Worm (Caenorhabditis elegans): ENCODE data around the gene srg-66.

The srg-66 gene

ce11 chrV:5482315-5482714, at the start of gene srg-66:
Gene srg-66 (minus strand): TSS chrV:5482415.
- TF ChIP-seq nhr-11 (tag; optimal IDR thresholded peaks at IDR 0.05) (no peak), C34F6.9 (tag; optimal IDR thresholded peaks at IDR 0.05) (no peak), snpc-4 (tag; optimal IDR thresholded peaks at IDR 0.05) (no peak), dmd-4 (tag; optimal IDR thresholded peaks at IDR 0.05) (no peak), elt-3 (tag; optimal IDR thresholded peaks at IDR 0.05) (no peak), nhr-25 (tag; optimal IDR thresholded peaks at IDR 0.05) (no peak)

ce11 chrV:5527694-5528093, 45.5 kb upstream of the srg-66 start:
- TF ChIP-seq Y55F3AM.14 (GFP tag; optimal IDR thresholded peaks at IDR 0.05) (peak; percentile 48), nhr-25 (tag; optimal IDR thresholded peaks at IDR 0.05) (no peak)

- TF ChIP-seq snpc-4 (tag; optimal IDR thresholded peaks at IDR 0.05) = no peak
- TF ChIP-seq nhr-77 (tag; optimal IDR thresholded peaks at IDR 0.05) = no peak
- TF ChIP-seq elt-3 (tag; optimal IDR thresholded peaks at IDR 0.05) = no peak
- no peak for TF ChIP-seq unc-62 (GFP tag; optimal IDR thresholded peaks at IDR 0.05)
- TF ChIP-seq nhr-10 (tag; optimal IDR thresholded peaks at IDR 0.05) = no peak
- TF ChIP-seq ama-1 (optimal IDR thresholded peaks at IDR 0.05) = no peak
- TF ChIP-seq unc-39 (tag; optimal IDR thresholded peaks at IDR 0.05) = no peak
- TF ChIP-seq elt-1 (tag; optimal IDR thresholded peaks at IDR 0.05) = no peak
- TF ChIP-seq ztf-1 (GFP tag; conservative IDR thresholded peaks at IDR 0.05) = no peak
- no peak for TF ChIP-seq sma-9 (GFP tag; optimal IDR thresholded peaks at IDR 0.05)
- TF ChIP-seq sma-9 (tag; optimal IDR thresholded peaks at IDR 0.05) = no peak
- no peak for TF ChIP-seq gmeb-1 (tag; optimal IDR thresholded peaks at IDR 0.05)
- no peak for TF ChIP-seq mdl-1 (tag; optimal IDR thresholded peaks at IDR 0.05)
- TF ChIP-seq egl-27 (tag; optimal IDR thresholded peaks at IDR 0.05) = no peak
- no peak for TF ChIP-seq ceh-16 (tag; optimal IDR thresholded peaks at IDR 0.05)
- TF ChIP-seq nhr-23 (tag; optimal IDR thresholded peaks at IDR 0.05) = no peak
- TF ChIP-seq mab-5 (tag; optimal IDR thresholded peaks at IDR 0.05) = no peak
- TF ChIP-seq lin-11 (tag; optimal IDR thresholded peaks at IDR 0.05) = no peak
Measured at ce11 chrV:5525208-5525607, 43.0 kb upstream of the srg-66 start.

- TF ChIP-seq elt-3 (tag; optimal IDR thresholded peaks at IDR 0.05) = no peak
- peak; percentile 94 for TF ChIP-seq ceh-16 (tag; optimal IDR thresholded peaks at IDR 0.05)
- peak; percentile 74 for TF ChIP-seq nhr-23 (tag; optimal IDR thresholded peaks at IDR 0.05)
- TF ChIP-seq lsy-2 (tag; optimal IDR thresholded peaks at IDR 0.05) = no peak
- TF ChIP-seq nhr-129 (tag; optimal IDR thresholded peaks at IDR 0.05) = peak; percentile 5
- TF ChIP-seq elt-1 (tag; optimal IDR thresholded peaks at IDR 0.05) = peak; percentile 96
- no peak for TF ChIP-seq ztf-1 (GFP tag; conservative IDR thresholded peaks at IDR 0.05)
- no peak for TF ChIP-seq R02D3.7 (tag; optimal IDR thresholded peaks at IDR 0.05)
- TF ChIP-seq sma-9 (GFP tag; optimal IDR thresholded peaks at IDR 0.05) = peak; percentile 49
- TF ChIP-seq sma-9 (tag; optimal IDR thresholded peaks at IDR 0.05) = no peak
- no peak for TF ChIP-seq lin-11 (tag; optimal IDR thresholded peaks at IDR 0.05)
- peak; percentile 19 for TF ChIP-seq blmp-1 (tag; optimal IDR thresholded peaks at IDR 0.05; ENCODE audit: insufficient read depth)
- TF ChIP-seq nhr-25 (tag; optimal IDR thresholded peaks at IDR 0.05) = peak; percentile 43
- TF ChIP-seq ztf-11 (tag; optimal IDR thresholded peaks at IDR 0.05) = no peak
- peak; percentile 26 for TF ChIP-seq sem-4 (tag; optimal IDR thresholded peaks at IDR 0.05)
- no peak for TF ChIP-seq mab-5 (tag; optimal IDR thresholded peaks at IDR 0.05)
Measured at ce11 chrV:5523260-5523659, 41.0 kb upstream of the srg-66 start.

DNA sequence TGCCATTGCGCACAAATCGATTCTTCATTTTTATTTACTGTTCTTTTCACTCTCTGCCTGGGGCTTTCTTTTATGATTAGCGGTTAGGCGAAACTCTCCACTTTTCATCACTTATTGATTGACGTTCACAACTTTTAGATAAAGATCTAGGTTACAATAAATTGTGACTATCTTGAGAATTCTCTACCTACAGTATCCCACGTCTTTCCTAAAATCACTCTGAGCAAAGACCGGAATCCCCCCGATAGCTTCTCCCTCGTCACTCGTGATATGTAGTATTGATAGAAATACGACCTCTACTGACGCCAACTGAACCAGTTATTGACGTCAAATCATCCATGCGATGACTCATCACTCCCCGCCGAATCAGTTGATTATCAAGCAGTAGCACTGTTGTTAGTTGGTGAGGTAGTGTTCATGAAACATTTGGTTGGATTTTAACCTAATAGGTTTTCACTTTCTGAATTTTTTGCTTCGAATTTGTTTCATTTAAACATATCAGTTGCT, 39.6 kb upstream of the srg-66 start, which contains the start of gene hir-1:
Gene hir-1, plus strand, starts transcription at position 405 of the 507 bp plus-strand sequence.
- no peak for TF ChIP-seq skn-1 (tag; optimal IDR thresholded peaks at IDR 0.05)
- no peak for TF ChIP-seq lin-13 (GFP tag; optimal IDR thresholded peaks at IDR 0.05)
- TF ChIP-seq ceh-16 (tag; optimal IDR thresholded peaks at IDR 0.05) = no peak
- no peak for TF ChIP-seq nhr-10 (tag; optimal IDR thresholded peaks at IDR 0.05)
- no peak for TF ChIP-seq ama-1 (optimal IDR thresholded peaks at IDR 0.05)
- TF ChIP-seq nhr-11 (tag; optimal IDR thresholded peaks at IDR 0.05) = no peak
- TF ChIP-seq sma-3 (GFP tag; optimal IDR thresholded peaks at IDR 0.05) = peak; percentile 24
- TF ChIP-seq crh-2 (tag; optimal IDR thresholded peaks at IDR 0.05) = no peak
- no peak for TF ChIP-seq gmeb-1 (tag; optimal IDR thresholded peaks at IDR 0.05)
- no peak for TF ChIP-seq mdl-1 (tag; optimal IDR thresholded peaks at IDR 0.05)
- TF ChIP-seq lin-11 (tag; optimal IDR thresholded peaks at IDR 0.05) = no peak
- no peak for TF ChIP-seq sem-4 (tag; optimal IDR thresholded peaks at IDR 0.05)
- TF ChIP-seq ztf-1 (GFP tag; conservative IDR thresholded peaks at IDR 0.05) = no peak
- TF ChIP-seq nhr-129 (tag; optimal IDR thresholded peaks at IDR 0.05) = peak; percentile 19
- no peak for TF ChIP-seq R02D3.7 (tag; optimal IDR thresholded peaks at IDR 0.05)
- no peak for TF ChIP-seq elt-1 (tag; optimal IDR thresholded peaks at IDR 0.05)
- TF ChIP-seq fos-1 (tag; optimal IDR thresholded peaks at IDR 0.05) = peak; percentile 47
- TF ChIP-seq zag-1 (tag; optimal IDR thresholded peaks at IDR 0.05) = no peak
- TF ChIP-seq C34F6.9 (tag; optimal IDR thresholded peaks at IDR 0.05) = no peak
- TF ChIP-seq mab-5 (tag; optimal IDR thresholded peaks at IDR 0.05) = no peak
- no peak for TF ChIP-seq ztf-11 (tag; optimal IDR thresholded peaks at IDR 0.05)
- no peak for TF ChIP-seq elt-3 (tag; optimal IDR thresholded peaks at IDR 0.05)
- TF ChIP-seq blmp-1 (tag; optimal IDR thresholded peaks at IDR 0.05; ENCODE audit: insufficient read depth) = peak; percentile 30
- no peak for TF ChIP-seq F13H6.1 (tag; optimal IDR thresholded peaks at IDR 0.05)
- no peak for TF ChIP-seq sma-9 (GFP tag; optimal IDR thresholded peaks at IDR 0.05)
- no peak for TF ChIP-seq sma-9 (tag; optimal IDR thresholded peaks at IDR 0.05)
- no peak for TF ChIP-seq peb-1 (tag; optimal IDR thresholded peaks at IDR 0.05)
- TF ChIP-seq nhr-12 (tag; optimal IDR thresholded peaks at IDR 0.05) = no peak
- no peak for TF ChIP-seq unc-55 (GFP tag; optimal IDR thresholded peaks at IDR 0.05)
- TF ChIP-seq ZK546.5 (tag; optimal IDR thresholded peaks at IDR 0.05) = no peak
- TF ChIP-seq nhr-21 (tag; optimal IDR thresholded peaks at IDR 0.05) = no peak
- no peak for TF ChIP-seq ceh-82 (tag; optimal IDR thresholded peaks at IDR 0.05)
- TF ChIP-seq snpc-4 (tag; optimal IDR thresholded peaks at IDR 0.05) = no peak
- TF ChIP-seq egl-27 (tag; optimal IDR thresholded peaks at IDR 0.05) = no peak
